Worm (Caenorhabditis elegans) whole organism, L1 larva: ENCODE data around the gene K02H11.9.
"Not testable (repeated sequence)": the region's sequence is repeated elsewhere in the genome, so short reads cannot be mapped to it uniquely, and the experiment has no call there.

ENCODE experiments used
- nhr-11 ChIP-seq: fragments of 150-350 bp; optimal IDR thresholded peaks from 2 replicates; lab custom pipeline; 2014; ENCODE audit warnings: missing biosample characterization, missing genetic modification characterization
- nhr-237 ChIP-seq: fragments of 150-350 bp; optimal IDR thresholded peaks from 2 replicates; lab custom pipeline; 2014; ENCODE audit warnings: missing biosample characterization, missing genetic modification characterization
- snpc-4 ChIP-seq: fragments of 150-350 bp; optimal IDR thresholded peaks from 2 replicates; lab custom pipeline; 2014; ENCODE audit warnings: missing biosample characterization, missing genetic modification characterization

DNA sequence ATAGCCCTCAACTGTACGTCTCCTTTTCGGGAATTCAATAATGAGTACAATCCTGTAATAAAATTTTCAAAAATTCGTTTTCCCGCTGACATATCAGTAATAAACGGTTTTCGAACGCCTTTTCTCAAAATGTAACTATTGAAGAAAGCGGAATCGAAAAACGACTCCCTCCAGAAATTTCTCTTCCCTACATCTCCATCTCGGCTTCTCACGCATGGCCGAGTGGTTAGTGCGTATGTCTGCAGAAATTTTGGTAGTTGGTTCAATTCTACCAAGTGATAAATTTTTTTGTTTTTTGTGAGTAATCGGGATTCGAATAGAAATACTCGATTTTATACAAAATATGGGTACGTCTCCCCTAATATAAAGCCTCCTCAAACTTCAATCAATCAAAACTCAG lies 24.3 kb upstream of the K02H11.9 start:
- TF ChIP-seq nhr-11 (tag; lab: Kevin White, UChicago); nhr-237 (tag; lab: Kevin White, UChicago); snpc-4: not testable (repeated sequence)
